Fruit fly (Drosophila melanogaster): ENCODE data around the gene shop.

DNA sequence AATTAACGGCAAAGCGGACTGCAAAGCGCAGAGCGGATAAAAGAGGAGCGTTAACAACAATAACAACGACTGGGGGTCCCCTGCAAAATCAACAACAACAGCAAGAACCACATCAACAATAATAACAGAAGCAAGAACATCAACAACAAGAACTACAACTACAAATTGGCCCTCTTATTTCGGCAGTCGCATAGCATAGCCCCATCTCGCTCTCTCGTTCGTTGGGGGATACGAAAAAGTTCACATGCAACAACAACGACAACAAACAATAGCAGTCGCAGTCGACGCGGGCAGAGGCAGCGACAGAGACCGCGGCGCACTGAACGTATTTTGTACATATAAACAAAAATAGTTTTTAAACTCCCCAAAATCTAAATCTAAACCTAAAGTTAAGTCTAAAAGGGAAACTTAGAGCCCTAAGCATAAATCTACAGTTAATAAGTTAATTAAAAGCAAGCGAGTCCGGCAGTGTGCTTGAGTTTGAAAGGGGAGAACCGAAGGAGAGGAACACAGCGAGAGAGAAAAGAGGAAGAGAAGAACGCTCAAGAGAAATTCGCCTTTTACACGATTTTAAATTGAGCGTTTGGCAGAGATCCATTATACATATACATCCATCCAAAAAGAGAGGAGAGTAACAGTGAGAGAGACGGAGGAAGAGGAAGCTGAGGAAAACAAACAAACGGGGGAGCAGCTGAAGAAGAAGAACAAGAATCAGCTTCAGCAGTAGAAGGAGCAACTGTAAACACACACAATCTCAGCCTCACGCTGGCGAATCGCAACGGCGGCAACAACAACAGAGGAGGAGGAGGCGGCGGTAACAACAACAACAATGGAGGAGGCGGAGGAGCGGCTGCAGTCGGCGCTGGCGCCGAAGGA lies 16.4 kb upstream of the shop start:
- no peak for TF ChIP-seq CG15710 (tag; optimal IDR thresholded peaks at IDR 0.05)
- TF ChIP-seq EcR (GFP tag; optimal IDR thresholded peaks at IDR 0.05), result no peak
- no peak for TF ChIP-seq fd96Ca (GFP tag; IDR thresholded peaks at IDR 0.05)
- no peak for TF ChIP-seq Pif1B (GFP tag; optimal IDR thresholded peaks at IDR 0.05)
- TF ChIP-seq CG8159 (tag; optimal IDR thresholded peaks at IDR 0.05), result no peak
- no peak for TF ChIP-seq Ets98B (GFP tag; IDR thresholded peaks at IDR 0.05)
- TF ChIP-seq gl (tag; optimal IDR thresholded peaks at IDR 0.05), result no peak
- TF ChIP-seq CG8301 (tag; optimal IDR thresholded peaks at IDR 0.05), result no peak

Measured in whole organism, pupa.